Worm (Caenorhabditis elegans) whole organism, L1 larva: ENCODE data around the gene Y54F10BM.23.

Experiments
- C04F5.9 ChIP-seq: sonication (generic microtip); optimal IDR thresholded peaks from 2 replicates; lab custom pipeline; 2016; ENCODE audit warnings: missing genetic modification characterization, missing compliant biosample characterization
- C34B4.2 ChIP-seq: sonication (generic microtip); optimal IDR thresholded peaks from 2 replicates; lab custom pipeline; 2017; ENCODE audit warnings: mild to moderate bottlenecking, missing genetic modification characterization, missing compliant biosample characterization
- F16B12.6 ChIP-seq: fragments of 150-350 bp; optimal IDR thresholded peaks from 2 replicates; lab custom pipeline; 2014; ENCODE audit warnings: missing biosample characterization, missing genetic modification characterization
- Y116A8C.19 ChIP-seq: sonication (generic microtip); optimal IDR thresholded peaks from 2 replicates; lab custom pipeline; 2016; ENCODE audit warnings: missing compliant biosample characterization, missing genetic modification characterization, borderline replicate concordance
- blmp-1 ChIP-seq: fragments of 150-350 bp; optimal IDR thresholded peaks from 2 replicates; lab custom pipeline; 2014; ENCODE audit warnings: missing biosample characterization, missing genetic modification characterization
- ceh-63 ChIP-seq: fragments of 200-800 bp; sonication (Bioruptor generic); optimal IDR thresholded peaks from 2 replicates; lab custom pipeline; 2018; ENCODE audit warnings: mild to moderate bottlenecking, missing genetic modification characterization, missing compliant biosample characterization
- efl-1 ChIP-seq, 4 experiments: fragments of 150-350 bp; optimal IDR thresholded peaks in 3 of 4; peaks in 1 of 4; 1 replicate in 1 of 4; 2 replicates in 3 of 4; lab custom pipeline; 2014; ENCODE audit warnings: missing biosample characterization in 2 of 4, missing genetic modification characterization in 2 of 4, missing genetic modification reagents in 2 of 4
- egl-13 ChIP-seq: sonication (generic microtip); optimal IDR thresholded peaks from 2 replicates; lab custom pipeline; 2016; ENCODE audit warnings: missing genotype, missing genetic modification reagents, missing genetic modification characterization, missing compliant biosample characterization
- elt-2 ChIP-seq: sonication (generic microtip); optimal IDR thresholded peaks from 2 replicates; lab custom pipeline; 2016; ENCODE audit warnings: missing genetic modification characterization, mild to moderate bottlenecking, inconsistent platforms, missing compliant biosample characterization, missing genetic modification reagents
- irx-1 ChIP-seq: sonication (generic microtip); optimal IDR thresholded peaks from 2 replicates; lab custom pipeline; 2016; ENCODE audit warnings: missing genetic modification characterization, missing compliant biosample characterization
- isw-1 ChIP-seq: fragments of 200-800 bp; sonication (Bioruptor generic); IDR thresholded peaks from 2 replicates; pipeline ENCODE4 v1.3.6; 2022; ENCODE audit warnings: missing genetic modification characterization, missing compliant biosample characterization
- jun-1 ChIP-seq: fragments of 150-350 bp; optimal IDR thresholded peaks from 2 replicates; lab custom pipeline; 2014; ENCODE audit warnings: missing biosample characterization, missing genetic modification reagents, missing genetic modification characterization
- lin-14 ChIP-seq: fragments of 200-800 bp; sonication (Bioruptor generic); optimal IDR thresholded peaks from 2 replicates; lab custom pipeline; 2018; ENCODE audit warnings: mild to moderate bottlenecking, missing genetic modification characterization, moderate library complexity, missing compliant biosample characterization
- mab-9 ChIP-seq: fragments of 200-800 bp; sonication (Bioruptor generic); IDR thresholded peaks from 2 replicates; pipeline ENCODE4 v1.3.6; 2022; ENCODE audit warnings: missing genetic modification reagents, missing genetic modification characterization, missing compliant biosample characterization
- mdl-1 ChIP-seq, 2 experiments: fragments of 150-350 bp; optimal IDR thresholded peaks; 2 replicates each; lab custom pipeline; 2014 to 2017; ENCODE audit warnings: missing biosample characterization in 2 of 2, missing genetic modification characterization in 2 of 2, inconsistent platforms in 1 of 2
- mef-2 ChIP-seq: fragments of 150-350 bp; optimal IDR thresholded peaks from 2 replicates; lab custom pipeline; 2014; ENCODE audit warnings: missing biosample characterization, missing genetic modification characterization
- mep-1 ChIP-seq: fragments of 150-350 bp; optimal IDR thresholded peaks from 2 replicates; lab custom pipeline; 2014; ENCODE audit warnings: missing biosample characterization, missing genetic modification characterization
- nhr-11 ChIP-seq: fragments of 150-350 bp; optimal IDR thresholded peaks from 2 replicates; lab custom pipeline; 2014; ENCODE audit warnings: missing biosample characterization, missing genetic modification characterization
- nhr-237 ChIP-seq: fragments of 150-350 bp; optimal IDR thresholded peaks from 2 replicates; lab custom pipeline; 2014; ENCODE audit warnings: missing biosample characterization, missing genetic modification characterization
- nhr-28 ChIP-seq: fragments of 150-350 bp; optimal IDR thresholded peaks from 2 replicates; lab custom pipeline; 2014; ENCODE audit warnings: missing biosample characterization, missing genetic modification characterization
- nhr-76 ChIP-seq: sonication (generic microtip); optimal IDR thresholded peaks from 2 replicates; lab custom pipeline; 2017; ENCODE audit warnings: missing biosample characterization, missing genetic modification characterization
- nhr-85 ChIP-seq: sonication (generic microtip); peaks from one replicate; lab custom pipeline; 2016; ENCODE audit warnings: missing genetic modification characterization, inconsistent platforms, missing compliant biosample characterization
- nhr-90 ChIP-seq: sonication (generic microtip); optimal IDR thresholded peaks from 2 replicates; lab custom pipeline; 2016; ENCODE audit warnings: mild to moderate bottlenecking, missing genetic modification characterization, missing compliant biosample characterization; ENCODE audit not compliant: poor library complexity
- pax-3 ChIP-seq: fragments of 200-800 bp; sonication (Bioruptor generic); optimal IDR thresholded peaks from 2 replicates; lab custom pipeline; 2018; ENCODE audit warnings: mild to moderate bottlenecking, missing genetic modification characterization, moderate library complexity, missing compliant biosample characterization
- pqm-1 ChIP-seq: sonication (generic microtip); optimal IDR thresholded peaks from 3 replicates; lab custom pipeline; 2017; ENCODE audit warnings: missing biosample characterization, missing genetic modification characterization
- snpc-4 ChIP-seq: fragments of 150-350 bp; optimal IDR thresholded peaks from 2 replicates; lab custom pipeline; 2014; ENCODE audit warnings: missing biosample characterization, missing genetic modification characterization
- snu-23 ChIP-seq: sonication (generic microtip); optimal IDR thresholded peaks from 2 replicates; lab custom pipeline; 2016; ENCODE audit warnings: missing genetic modification characterization, missing compliant biosample characterization
- sptf-1 ChIP-seq: fragments of 150-350 bp; optimal IDR thresholded peaks from 2 replicates; lab custom pipeline; 2014; ENCODE audit warnings: missing biosample characterization, missing genetic modification characterization
- tbx-2 ChIP-seq: sonication (generic microtip); optimal IDR thresholded peaks from 2 replicates; lab custom pipeline; 2016; ENCODE audit warnings: missing genetic modification characterization, missing compliant biosample characterization
- tlp-1 ChIP-seq: fragments of 150-350 bp; optimal IDR thresholded peaks from 2 replicates; lab custom pipeline; 2014; ENCODE audit warnings: missing biosample characterization, missing genetic modification characterization
- unc-98 ChIP-seq: fragments of 200-800 bp; sonication (Bioruptor generic); IDR thresholded peaks from 2 replicates; pipeline ENCODE4 v1.3.6; 2022; ENCODE audit warnings: missing genetic modification characterization, missing compliant biosample characterization
- vab-15 ChIP-seq: sonication (generic microtip); optimal IDR thresholded peaks from 2 replicates; lab custom pipeline; 2017; ENCODE audit warnings: missing genotype, mild to moderate bottlenecking, missing genetic modification characterization, missing compliant biosample characterization
- xbp-1 ChIP-seq: sonication (generic microtip); optimal IDR thresholded peaks from 2 replicates; lab custom pipeline; 2016; ENCODE audit warnings: missing genetic modification characterization, missing compliant biosample characterization
- ztf-4 ChIP-seq: fragments of 150-350 bp; optimal IDR thresholded peaks from 2 replicates; lab custom pipeline; 2014; ENCODE audit warnings: missing biosample characterization, missing genetic modification characterization

Y54F10BM.23 gene

ce11 chrIII:2240471-2240870 is 38.9 kb downstream of the Y54F10BM.23 start, which contains the start of gene srz-56:
srz-56 (plus strand) TSS chrIII:2240771.
- TF ChIP-seq vab-15 (no peak), Y116A8C.19 (no peak), nhr-28 (no peak), irx-1 (no peak)
- TF ChIP-seq, all 84 proteins: peak for 0

ce11 chrIII:2239587-2240144 is 39.7 kb downstream of the Y54F10BM.23 start, which contains the start of gene C39B5.10:
C39B5.10 (minus strand) TSS chrIII:2239637.
- no peak for TF ChIP-seq lin-14 (GFP tag; lab: Kevin White, UChicago)
- TF ChIP-seq elt-2: peak; percentile 91
- no peak for TF ChIP-seq blmp-1 (tag; lab: Kevin White, UChicago)
- TF ChIP-seq nhr-90: no peak
- no peak for TF ChIP-seq xbp-1 (tag; lab: Kevin White, UChicago)
- TF ChIP-seq snu-23 (GFP tag; lab: Kevin White, UChicago): no peak
- TF ChIP-seq jun-1 (tag; lab: Kevin White, UChicago): peak; percentile 7
- no peak for TF ChIP-seq mep-1
- no peak for TF ChIP-seq ceh-63
- TF ChIP-seq pax-3 (tag; lab: Kevin White, UChicago): no peak
- TF ChIP-seq tlp-1 (tag; lab: Kevin White, UChicago): peak; percentile 12
- no peak for TF ChIP-seq F16B12.6
- TF ChIP-seq pqm-1 (tag; lab: Kevin White, UChicago): peak; percentile 72

- no peak for TF ChIP-seq blmp-1 (tag; lab: Kevin White, UChicago)
- TF ChIP-seq efl-1 (optimal IDR thresholded peaks at IDR 0.05; lab: Kevin White, UChicago): no peak
- peak in 1 of 2 experiments; percentile 32 for TF ChIP-seq efl-1 (GFP tag; optimal IDR thresholded peaks at IDR 0.05 in 1 of 2; lab: Kevin White, UChicago)
- TF ChIP-seq nhr-85 (tag; lab: Kevin White, UChicago): peak; percentile 53
Measured at ce11 chrIII:2234192-2234934, 45.0 kb downstream of the Y54F10BM.23 start, which contains the start of gene C39B5.2. C39B5.2 (plus strand) TSS chrIII:2234884.

ce11 chrIII:2233399-2233798 is 46.0 kb downstream of the Y54F10BM.23 start:
- TF ChIP-seq nhr-237 (tag; lab: Kevin White, UChicago) (no peak), efl-1 (optimal IDR thresholded peaks at IDR 0.05; lab: Kevin White, UChicago) (no peak), efl-1 (GFP tag; optimal IDR thresholded peaks at IDR 0.05 in 1 of 2; lab: Kevin White, UChicago) (peak in 1 of 2 experiments; percentile 75)

ce11 chrIII:2232360-2232759 is 47.0 kb downstream of the Y54F10BM.23 start, which contains the start of gene fbxa-47:
fbxa-47 (minus strand) TSS chrIII:2232460.
- TF ChIP-seq nhr-11 (tag; lab: Kevin White, UChicago): no peak
- no peak for TF ChIP-seq mab-9 (GFP tag; lab: Robert Waterston, UW)
- no peak for TF ChIP-seq egl-13
- no peak for TF ChIP-seq tbx-2 (tag; lab: Kevin White, UChicago)
- no peak for TF ChIP-seq snpc-4
- TF ChIP-seq elt-2: no peak
- no peak for TF ChIP-seq C34B4.2 (tag; lab: Kevin White, UChicago)
- no peak for TF ChIP-seq isw-1
- TF ChIP-seq unc-98 (GFP tag; lab: Robert Waterston, UW): no peak
- no peak for TF ChIP-seq pax-3 (tag; lab: Kevin White, UChicago)
- no peak for TF ChIP-seq nhr-76
- no peak for TF ChIP-seq C04F5.9 (tag; lab: Kevin White, UChicago)
- no peak for TF ChIP-seq xbp-1 (tag; lab: Kevin White, UChicago)
- TF ChIP-seq mdl-1 (tag; optimal IDR thresholded peaks at IDR 0.05; lab: Kevin White, UChicago): no peak
- TF ChIP-seq mef-2 (tag; lab: Kevin White, UChicago): no peak
- TF ChIP-seq sptf-1 (tag; lab: Kevin White, UChicago): no peak
- no peak for TF ChIP-seq ztf-4
